Fruit fly (Drosophila melanogaster) whole organism, embryonic: ENCODE data around the gene Iris.

ENCODE experiments used
- Adf1 ChIP-seq: fragments of 200-800 bp; sonication (Bioruptor generic); IDR thresholded peaks from 2 replicates; pipeline ENCODE4 v1.3.6; 2022; ENCODE audit warnings: missing biosample characterization, missing genetic modification characterization
- Atf-2 ChIP-seq: fragments of 200-800 bp; sonication (Bioruptor generic); optimal IDR thresholded peaks from 2 replicates; lab custom pipeline; 2016; ENCODE audit warnings: missing biosample characterization, missing genetic modification characterization
- CG10543 ChIP-seq: fragments of 200-800 bp; sonication (Bioruptor generic); optimal IDR thresholded peaks from 3 replicates; lab custom pipeline; 2017; ENCODE audit warnings: missing biosample characterization, mild to moderate bottlenecking, missing genetic modification characterization, moderate library complexity
- CG10959 ChIP-seq: fragments of 200-800 bp; sonication (Bioruptor generic); IDR thresholded peaks from 2 replicates; pipeline ENCODE4 v1.3.6; 2022; ENCODE audit warnings: missing biosample characterization, missing genetic modification characterization
- CG12659 ChIP-seq: fragments of 200-800 bp; sonication (Bioruptor generic); optimal IDR thresholded peaks from 3 replicates; lab custom pipeline; 2017; ENCODE audit warnings: mild to moderate bottlenecking, missing biosample characterization, missing genetic modification reagents, missing genetic modification characterization
- CG13894 ChIP-seq: fragments of 200-800 bp; sonication (Bioruptor generic); optimal IDR thresholded peaks from 3 replicates; lab custom pipeline; 2018; ENCODE audit warnings: missing biosample characterization, mild to moderate bottlenecking, missing genetic modification characterization, moderate library complexity
- CG14667 ChIP-seq: fragments of 200-800 bp; sonication (Bioruptor generic); IDR thresholded peaks from 2 replicates; pipeline ENCODE4 v1.3.6; 2022; ENCODE audit warnings: missing biosample characterization, missing genetic modification characterization
- CG15011 ChIP-seq: fragments of 200-800 bp; sonication (Bioruptor generic); optimal IDR thresholded peaks from 3 replicates; lab custom pipeline; 2018; ENCODE audit warnings: missing biosample characterization, mild to moderate bottlenecking, missing genetic modification characterization
- CG15479 ChIP-seq: fragments of 200-800 bp; sonication (Bioruptor generic); optimal IDR thresholded peaks from 3 replicates; lab custom pipeline; 2019; ENCODE audit warnings: missing biosample characterization, mild to moderate bottlenecking, missing genetic modification characterization, moderate library complexity
- CG17186 ChIP-seq: fragments of 200-800 bp; sonication (Bioruptor generic); optimal IDR thresholded peaks from 3 replicates; lab custom pipeline; 2017; ENCODE audit warnings: missing biosample characterization, missing genetic modification reagents, missing genetic modification characterization
- CG17361 ChIP-seq: fragments of 200-800 bp; sonication (Bioruptor generic); IDR thresholded peaks from 3 replicates; pipeline ENCODE4 v1.3.6; 2022; ENCODE audit warnings: missing biosample characterization, missing genetic modification characterization
- CG17912 ChIP-seq: fragments of 200-800 bp; sonication (Bioruptor generic); optimal IDR thresholded peaks from 2 replicates; lab custom pipeline; 2018; ENCODE audit warnings: missing biosample characterization, mild to moderate bottlenecking, missing genetic modification characterization
- CG1832 ChIP-seq: fragments of 200-800 bp; sonication (Bioruptor generic); optimal IDR thresholded peaks from 2 replicates; lab custom pipeline; 2017; ENCODE audit warnings: missing biosample characterization, mild to moderate bottlenecking, missing genetic modification characterization, inconsistent platforms
- CG18476 ChIP-seq: fragments of 200-800 bp; sonication (Bioruptor generic); optimal IDR thresholded peaks from 2 replicates; lab custom pipeline; 2016; ENCODE audit warnings: missing biosample characterization, mild to moderate bottlenecking, missing genetic modification characterization
- CG2120 ChIP-seq: fragments of 200-800 bp; sonication (Bioruptor generic); optimal IDR thresholded peaks from 3 replicates; lab custom pipeline; 2016; ENCODE audit warnings: missing biosample characterization, missing genetic modification characterization
- CG3065 ChIP-seq: fragments of 200-800 bp; sonication (Bioruptor generic); optimal IDR thresholded peaks from 2 replicates; lab custom pipeline; 2016; ENCODE audit warnings: missing biosample characterization, missing genetic modification characterization
- CG31365 ChIP-seq: fragments of 200-800 bp; sonication (Bioruptor generic); optimal IDR thresholded peaks from 2 replicates; lab custom pipeline; 2018; ENCODE audit warnings: missing biosample characterization, mild to moderate bottlenecking, missing genetic modification characterization
- CG32767 ChIP-seq: fragments of 200-800 bp; sonication (Bioruptor generic); IDR thresholded peaks from 2 replicates; pipeline ENCODE4 v1.3.6; 2022; ENCODE audit warnings: missing biosample characterization, missing genetic modification characterization
- CG34224 ChIP-seq: fragments of 200-800 bp; sonication (Bioruptor generic); IDR thresholded peaks from 3 replicates; pipeline ENCODE4 v1.3.6; 2022; ENCODE audit warnings: missing biosample characterization, missing genetic modification characterization; ENCODE audit not compliant: partially characterized antibody
- CG34376 ChIP-seq: fragments of 200-800 bp; sonication (Bioruptor generic); optimal IDR thresholded peaks from 2 replicates; lab custom pipeline; 2018; ENCODE audit warnings: missing biosample characterization, mild to moderate bottlenecking, missing genetic modification characterization
- CG3838 ChIP-seq: fragments of 200-800 bp; sonication (Bioruptor generic); optimal IDR thresholded peaks from 3 replicates; lab custom pipeline; 2016; ENCODE audit warnings: missing biosample characterization, missing genetic modification characterization
- CG5245 ChIP-seq: fragments of 200-800 bp; sonication (Bioruptor generic); optimal IDR thresholded peaks from 3 replicates; lab custom pipeline; 2016; ENCODE audit warnings: missing biosample characterization, missing genetic modification characterization
- CG6175 ChIP-seq: fragments of 200-800 bp; sonication (Bioruptor generic); IDR thresholded peaks from 3 replicates; pipeline ENCODE4 v1.3.6; 2022; ENCODE audit warnings: missing biosample characterization, missing genetic modification characterization
- CG9817 ChIP-seq: fragments of 200-800 bp; sonication (Bioruptor generic); optimal IDR thresholded peaks from 2 replicates; lab custom pipeline; 2018; ENCODE audit warnings: missing biosample characterization, mild to moderate bottlenecking, missing genetic modification characterization, moderate library complexity
- Chrac-16 ChIP-seq: fragments of 200-800 bp; sonication (Bioruptor generic); optimal IDR thresholded peaks from 3 replicates; lab custom pipeline; 2016; ENCODE audit warnings: missing biosample characterization, missing genetic modification characterization
- Ets65A ChIP-seq: fragments of 200-800 bp; sonication (Bioruptor generic); peaks from one replicate; lab custom pipeline; 2016; ENCODE audit warnings: missing biosample characterization, missing genetic modification characterization
- HmgD ChIP-seq: fragments of 200-800 bp; sonication (Bioruptor generic); optimal IDR thresholded peaks from 3 replicates; lab custom pipeline; 2016; ENCODE audit warnings: missing biosample characterization, missing genetic modification characterization
- Lpt ChIP-seq: fragments of >200 bp; optimal IDR thresholded peaks from 2 replicates; lab custom pipeline; 2018; ENCODE audit warnings: missing biosample characterization, missing genetic modification characterization
- Mad ChIP-seq: fragments of 200-800 bp; sonication (Bioruptor generic); optimal IDR thresholded peaks from 2 replicates; lab custom pipeline; 2016; ENCODE audit warnings: missing biosample characterization, missing genetic modification characterization
- NFAT ChIP-seq: fragments of 200-800 bp; sonication (Bioruptor generic); IDR thresholded peaks from 2 replicates; pipeline ENCODE4 v1.3.6; 2022; ENCODE audit warnings: missing biosample characterization, missing genetic modification characterization
- Neu2 ChIP-seq: fragments of 200-800 bp; sonication (Bioruptor generic); optimal IDR thresholded peaks from 3 replicates; lab custom pipeline; 2016; ENCODE audit warnings: missing biosample characterization, missing genetic modification characterization, borderline replicate concordance
- Nf-YB ChIP-seq: fragments of 200-800 bp; sonication (Bioruptor generic); optimal IDR thresholded peaks from 3 replicates; lab custom pipeline; 2019; ENCODE audit warnings: missing biosample characterization, mild to moderate bottlenecking, missing genetic modification characterization, moderate library complexity
- Nf-YC ChIP-seq: fragments of 200-800 bp; optimal IDR thresholded peaks from 3 replicates; lab custom pipeline; 2019; ENCODE audit warnings: missing biosample characterization, mild to moderate bottlenecking, missing genetic modification characterization, moderate library complexity
- Oaz ChIP-seq: fragments of 200-800 bp; sonication (Bioruptor generic); IDR thresholded peaks from 2 replicates; pipeline ENCODE4 v1.3.6; 2022; ENCODE audit warnings: missing biosample characterization, missing genetic modification characterization
- Opbp ChIP-seq: fragments of 200-800 bp; sonication (Bioruptor generic); IDR thresholded peaks from 3 replicates; pipeline ENCODE4 v1.3.6; 2022; ENCODE audit warnings: missing biosample characterization, missing genetic modification characterization; ENCODE audit not compliant: partially characterized antibody
- Ssrp ChIP-seq: fragments of 200-800 bp; sonication (Bioruptor generic); optimal IDR thresholded peaks from 2 replicates; lab custom pipeline; 2018; ENCODE audit warnings: missing biosample characterization, mild to moderate bottlenecking, missing genetic modification characterization, moderate library complexity
- bowl ChIP-seq: fragments of 200-800 bp; sonication (Bioruptor generic); IDR thresholded peaks from 2 replicates; pipeline ENCODE4 v1.3.6; 2022; ENCODE audit warnings: missing biosample characterization, missing genetic modification characterization
- cad ChIP-seq: fragments of >200 bp; optimal IDR thresholded peaks from 2 replicates; lab custom pipeline; 2017; ENCODE audit warnings: missing biosample characterization, missing genetic modification characterization
- corto ChIP-seq: fragments of 200-800 bp; sonication (Bioruptor generic); optimal IDR thresholded peaks from 2 replicates; lab custom pipeline; 2016; ENCODE audit warnings: missing biosample characterization, mild to moderate bottlenecking, missing genetic modification characterization, moderate library complexity
- croc ChIP-seq: fragments of 200-800 bp; sonication (Bioruptor generic); conservative IDR thresholded peaks from 3 replicates; pipeline ENCODE4 v1.3.6; 2022; ENCODE audit warnings: missing biosample characterization, missing genetic modification characterization
- cwo ChIP-seq: fragments of 200-800 bp; sonication (Bioruptor generic); optimal IDR thresholded peaks from 3 replicates; lab custom pipeline; 2017; ENCODE audit warnings: missing biosample characterization, missing genetic modification characterization, mild to moderate bottlenecking, moderate library complexity, missing genetic modification reagents
- eve ChIP-seq, 2 experiments: fragments of >200 bp; optimal IDR thresholded peaks; 2 replicates each; lab custom pipeline; 2017; ENCODE audit warnings: missing biosample characterization in 2 of 2, missing genetic modification characterization in 2 of 2
- exex ChIP-seq: fragments of 200-800 bp; sonication (Bioruptor generic); optimal IDR thresholded peaks from 4 replicates; lab custom pipeline; 2018; ENCODE audit warnings: missing biosample characterization, mild to moderate bottlenecking, missing genetic modification characterization, moderate library complexity
- fd64A ChIP-seq: fragments of 200-800 bp; sonication (Bioruptor generic); optimal IDR thresholded peaks from 3 replicates; lab custom pipeline; 2018; ENCODE audit warnings: missing biosample characterization, mild to moderate bottlenecking, missing genetic modification characterization
- h ChIP-seq: fragments of >200 bp; optimal IDR thresholded peaks from 2 replicates; lab custom pipeline; 2017
- kah ChIP-seq: fragments of 200-800 bp; sonication (Bioruptor generic); optimal IDR thresholded peaks from 2 replicates; lab custom pipeline; 2018; ENCODE audit warnings: missing biosample characterization, mild to moderate bottlenecking, missing genetic modification characterization
- sima ChIP-seq: fragments of 200-800 bp; sonication (Bioruptor generic); optimal IDR thresholded peaks from 2 replicates; lab custom pipeline; 2016; ENCODE audit warnings: missing biosample characterization, missing genetic modification characterization
- tup ChIP-seq: fragments of 200-800 bp; sonication (Bioruptor generic); optimal IDR thresholded peaks from 2 replicates; lab custom pipeline; 2016; ENCODE audit warnings: missing biosample characterization, mild to moderate bottlenecking, missing genetic modification characterization, moderate library complexity
- vfl ChIP-seq: fragments of 200-800 bp; sonication (Bioruptor generic); optimal IDR thresholded peaks from 2 replicates; lab custom pipeline; 2016; ENCODE audit warnings: missing biosample characterization, missing genetic modification characterization
- vvl ChIP-seq: fragments of 200-800 bp; sonication (Bioruptor generic); IDR thresholded peaks from 2 replicates; pipeline ENCODE4 v1.3.6; 2022; ENCODE audit warnings: missing biosample characterization, missing genetic modification characterization
- wek ChIP-seq: fragments of 200-800 bp; sonication (Bioruptor generic); optimal IDR thresholded peaks from 3 replicates; lab custom pipeline; 2018; ENCODE audit warnings: missing biosample characterization, mild to moderate bottlenecking, missing genetic modification characterization, moderate library complexity

The Iris gene

DNA sequence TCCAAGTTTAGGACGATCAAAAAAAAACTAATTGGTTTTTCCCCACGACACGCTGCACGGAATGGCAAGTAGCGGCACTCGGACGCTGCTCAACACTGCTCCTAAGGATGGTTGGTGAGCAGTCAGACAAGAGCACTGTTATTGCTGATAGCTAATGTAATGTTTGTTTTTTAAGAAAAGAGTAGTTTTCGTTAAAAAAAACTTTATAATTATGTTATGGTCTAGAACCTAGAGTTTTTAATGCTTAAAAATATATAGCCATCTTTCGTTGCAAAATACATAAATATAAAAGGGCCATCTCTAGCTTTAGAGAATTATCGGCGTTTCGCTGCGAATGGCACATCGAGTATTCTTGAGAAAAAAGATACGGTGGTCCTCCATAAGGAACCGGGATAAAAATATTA lies 38.8 kb upstream of the Iris start, which contains the start of the genes Charon and CG4887 (continued):
- peak; percentile 80 for TF ChIP-seq vfl
- no peak for TF ChIP-seq CG15479
- TF ChIP-seq CG9817 (tag; lab: Kevin White, UChicago), result peak; percentile 89
- 0 out of 3 replicates have a peak, but pooled peaks have one; percentile 51 for TF ChIP-seq Opbp (GFP tag; lab: Robert Waterston, UW)
- TF ChIP-seq Mad, result peak; percentile 87
- TF ChIP-seq wek (GFP tag; lab: Kevin White, UChicago), result no peak
- TF ChIP-seq croc (GFP tag; lab: Robert Waterston, UW), result peak; percentile 76
- no peak for TF ChIP-seq corto (GFP tag; lab: Kevin White, UChicago)
- peak; percentile 66 for TF ChIP-seq CG5245 (GFP tag; lab: Kevin White, UChicago)
- TF ChIP-seq Neu2 (GFP tag; lab: Kevin White, UChicago), result peak; percentile 49
- peak; percentile 35 for TF ChIP-seq tup (GFP tag; lab: Kevin White, UChicago)
- no peak for TF ChIP-seq CG3065 (GFP tag; lab: Kevin White, UChicago)
- TF ChIP-seq CG13894 (tag; lab: Kevin White, UChicago), result peak; percentile 86
- TF ChIP-seq eve (GFP tag; optimal IDR thresholded peaks at IDR 0.05; lab: Kevin White, UChicago), result no peak
- TF ChIP-seq CG3838, result peak; percentile 63
- TF ChIP-seq CG34376, result peak; percentile 71
- no peak for TF ChIP-seq Nf-YB (GFP tag; lab: Kevin White, UChicago)
- no peak for TF ChIP-seq CG1832 (GFP tag; lab: Kevin White, UChicago)
- TF ChIP-seq CG32767 (GFP tag; lab: Robert Waterston, UW), result peak; percentile 49; the same call in 1 of the 2 replicates
- peak; percentile 43; the same call in 1 of the 2 replicates for TF ChIP-seq Adf1 (GFP tag; lab: Robert Waterston, UW)
- TF ChIP-seq NFAT (GFP tag; lab: Robert Waterston, UW), result peak; percentile 80
- TF ChIP-seq CG17912 (GFP tag; lab: Kevin White, UChicago), result peak; percentile 19
- TF ChIP-seq CG18476 (GFP tag; lab: Kevin White, UChicago), result no peak
- TF ChIP-seq Atf-2 (GFP tag; lab: Kevin White, UChicago), result peak; percentile 68
- TF ChIP-seq Lpt (GFP tag; lab: Kevin White, UChicago), result no peak
- no peak for TF ChIP-seq CG31365 (tag; lab: Kevin White, UChicago)
- peak; percentile 80 for TF ChIP-seq Ssrp (tag; lab: Kevin White, UChicago)
- peak; percentile 69; the same call in 2 of the 3 replicates for TF ChIP-seq CG6175 (GFP tag; lab: Robert Waterston, UW)
- TF ChIP-seq kah (GFP tag; lab: Kevin White, UChicago), result peak; percentile 54
- no peak for TF ChIP-seq Nf-YC (tag; lab: Kevin White, UChicago)
- TF ChIP-seq fd64A (GFP tag; lab: Kevin White, UChicago), result no peak
- peak; percentile 48 for TF ChIP-seq cwo
- no peak for TF ChIP-seq sima (GFP tag; lab: Kevin White, UChicago)
- TF ChIP-seq bowl, result no peak
- TF ChIP-seq Ets65A (GFP tag; lab: Kevin White, UChicago), result peak; percentile 98
- TF ChIP-seq HmgD (GFP tag; lab: Kevin White, UChicago), result peak; percentile 71
- no peak for TF ChIP-seq cad
- TF ChIP-seq CG15011 (GFP tag; lab: Kevin White, UChicago), result no peak
- TF ChIP-seq CG17361 (GFP tag; lab: Robert Waterston, UW), result no peak; the same call in 2 of the 3 replicates
- TF ChIP-seq CG14667, result peak; percentile 68
- peak; percentile 86 for TF ChIP-seq vvl
- peak; percentile 73 for TF ChIP-seq CG10959 (GFP tag; lab: Robert Waterston, UW)
- peak; percentile 24 for TF ChIP-seq CG17186 (GFP tag; lab: Kevin White, UChicago)
- no peak for TF ChIP-seq h (lab: Kevin White, UChicago)
- peak; percentile 57; the same call in 1 of the 2 replicates for TF ChIP-seq Oaz (GFP tag; lab: Robert Waterston, UW)
- peak; percentile 88 for TF ChIP-seq CG10543
- TF ChIP-seq CG34224 (GFP tag; lab: Robert Waterston, UW), result peak; percentile 48; the same call in 2 of the 3 replicates
- TF ChIP-seq Chrac-16 (GFP tag; lab: Kevin White, UChicago), result peak; percentile 89
- TF ChIP-seq exex, result no peak
- peak; percentile 94 for TF ChIP-seq CG2120 (GFP tag; lab: Kevin White, UChicago)
- peak; percentile 88 for TF ChIP-seq CG12659 (GFP tag; lab: Kevin White, UChicago)
